Worm (Caenorhabditis elegans) whole organism, L2 larva: ENCODE results near the gene Y60C6A.3.

Source experiments
- ama-1 ChIP-seq: fragments of 150-350 bp; optimal IDR thresholded peaks from 2 replicates; lab custom pipeline; 2018; ENCODE audit warnings: inconsistent platforms
- dmd-4 ChIP-seq: sonication (generic microtip); optimal IDR thresholded peaks from 2 replicates; lab custom pipeline; 2017; ENCODE audit warnings: missing biosample characterization, missing genetic modification characterization
- egl-27 ChIP-seq: sonication (generic microtip); optimal IDR thresholded peaks from 3 replicates; lab custom pipeline; 2017; ENCODE audit warnings: missing biosample characterization, missing genetic modification reagents, missing genetic modification characterization
- elt-3 ChIP-seq: sonication (generic microtip); optimal IDR thresholded peaks from 2 replicates; lab custom pipeline; 2017; ENCODE audit warnings: missing biosample characterization, missing genetic modification characterization
- fos-1 ChIP-seq: fragments of 150-350 bp; optimal IDR thresholded peaks from 2 replicates; lab custom pipeline; 2014; ENCODE audit warnings: missing biosample characterization, missing genetic modification characterization
- lin-39 ChIP-seq: fragments of 150-350 bp; optimal IDR thresholded peaks from 2 replicates; lab custom pipeline; 2014; ENCODE audit warnings: missing biosample characterization, missing genetic modification reagents, missing genetic modification characterization
- mdl-1 ChIP-seq, 2 experiments: fragments of 150-350 bp in 1 of 2; sonication (generic microtip) in 1 of 2; optimal IDR thresholded peaks; 2 replicates each; lab custom pipeline; 2017; ENCODE audit warnings: missing biosample characterization in 2 of 2, missing genetic modification characterization in 2 of 2
- snpc-4 ChIP-seq: fragments of 150-350 bp; optimal IDR thresholded peaks from 2 replicates; lab custom pipeline; 2014; ENCODE audit warnings: missing biosample characterization, missing genetic modification characterization
- zag-1 ChIP-seq: fragments of 150-350 bp; optimal IDR thresholded peaks from 2 replicates; lab custom pipeline; 2014; ENCODE audit warnings: missing biosample characterization, missing genetic modification characterization

ce11 chrV:4766501-4766900, 19.1 kb upstream of the Y60C6A.3 start, which contains the start of gene C18G1.8:
- TF ChIP-seq zag-1 (tag; lab: Kevin White, UChicago) (no peak), ama-1 (lab: Kevin White, UChicago) (no peak), mdl-1 (tag; optimal IDR thresholded peaks at IDR 0.05; lab: Kevin White, UChicago) (no peak), fos-1 (tag; lab: Kevin White, UChicago) (no peak), egl-27 (no peak), elt-3 (tag; lab: Kevin White, UChicago) (no peak), snpc-4 (no peak), lin-39 (no peak), dmd-4 (tag; lab: Kevin White, UChicago) (no peak)
